Fruit fly (Drosophila melanogaster) whole organism, prepupa: Measurements from ENCODE around the gene Pop2.

Source experiments
- CG10631 ChIP-seq: fragments of 200-800 bp; sonication (Bioruptor generic); optimal IDR thresholded peaks from 2 replicates; lab custom pipeline; 2016; ENCODE audit warnings: missing biosample characterization, missing genetic modification characterization
- CG10669 ChIP-seq: fragments of 200-800 bp; sonication (Bioruptor generic); optimal IDR thresholded peaks from 3 replicates; lab custom pipeline; 2018; ENCODE audit warnings: missing biosample characterization, mild to moderate bottlenecking, missing genetic modification characterization, moderate library complexity
- CG11294 ChIP-seq: fragments of 200-800 bp; sonication (Bioruptor generic); IDR thresholded peaks from 2 replicates; pipeline ENCODE4 v1.3.6; 2022; ENCODE audit warnings: missing biosample characterization, missing genetic modification characterization
- CG11902 ChIP-seq: fragments of 200-800 bp; sonication (Bioruptor generic); optimal IDR thresholded peaks from 3 replicates; lab custom pipeline; 2016; ENCODE audit warnings: missing biosample characterization, missing genetic modification characterization
- CG1621 ChIP-seq: fragments of 200-800 bp; sonication (Bioruptor generic); optimal IDR thresholded peaks from 3 replicates; lab custom pipeline; 2018; ENCODE audit warnings: missing biosample characterization, mild to moderate bottlenecking, missing genetic modification characterization
- CG16779 ChIP-seq: fragments of 200-800 bp; sonication (Bioruptor generic); optimal IDR thresholded peaks from 3 replicates; lab custom pipeline; 2017; ENCODE audit warnings: missing biosample characterization, mild to moderate bottlenecking, missing genetic modification characterization
- CG3032 ChIP-seq: fragments of 200-800 bp; optimal IDR thresholded peaks from 2 replicates; lab custom pipeline; 2019; ENCODE audit warnings: missing biosample characterization, mild to moderate bottlenecking, missing genetic modification characterization, moderate library complexity
- CG31627 ChIP-seq: fragments of 200-800 bp; sonication (Bioruptor generic); optimal IDR thresholded peaks from 3 replicates; lab custom pipeline; 2016; ENCODE audit warnings: missing biosample characterization, missing genetic modification characterization
- CG32006 ChIP-seq: fragments of 200-800 bp; sonication (Bioruptor generic); optimal IDR thresholded peaks from 3 replicates; lab custom pipeline; 2017; ENCODE audit warnings: missing biosample characterization, mild to moderate bottlenecking, missing genetic modification characterization
- CG3919 ChIP-seq: fragments of 200-800 bp; sonication (Bioruptor generic); optimal IDR thresholded peaks from 3 replicates; lab custom pipeline; 2016; ENCODE audit warnings: missing biosample characterization, missing genetic modification characterization
- CG4318 ChIP-seq: fragments of 200-800 bp; sonication (Bioruptor generic); optimal IDR thresholded peaks from 3 replicates; lab custom pipeline; 2017; ENCODE audit warnings: missing biosample characterization, mild to moderate bottlenecking, missing genetic modification characterization
- CG6163 ChIP-seq: fragments of 200-800 bp; sonication (Bioruptor generic); IDR thresholded peaks from 3 replicates; pipeline ENCODE4 v1.3.6; 2022; ENCODE audit warnings: missing biosample characterization, missing genetic modification characterization
- CG6276 ChIP-seq: fragments of 200-800 bp; sonication (Bioruptor generic); optimal IDR thresholded peaks from 2 replicates; lab custom pipeline; 2017; ENCODE audit warnings: missing biosample characterization, mild to moderate bottlenecking, missing genetic modification characterization
- CG6854 ChIP-seq: fragments of 200-800 bp; sonication (Bioruptor generic); optimal IDR thresholded peaks from 2 replicates; lab custom pipeline; 2017; ENCODE audit warnings: missing biosample characterization, mild to moderate bottlenecking, missing genetic modification characterization
- CG7368 ChIP-seq: fragments of 200-800 bp; sonication (Bioruptor generic); optimal IDR thresholded peaks from 3 replicates; lab custom pipeline; 2016; ENCODE audit warnings: missing biosample characterization, missing genetic modification characterization
- CG8119 ChIP-seq: fragments of 200-800 bp; sonication (Bioruptor generic); IDR thresholded peaks from 3 replicates; pipeline ENCODE4 v1.3.6; 2022; ENCODE audit warnings: missing biosample characterization, missing genetic modification characterization
- CG8319 ChIP-seq: fragments of 200-800 bp; sonication (Bioruptor generic); optimal IDR thresholded peaks from 3 replicates; lab custom pipeline; 2016; ENCODE audit warnings: missing biosample characterization, missing genetic modification characterization
- CG8632 ChIP-seq: fragments of 200-800 bp; sonication (Bioruptor generic); optimal IDR thresholded peaks from 3 replicates; lab custom pipeline; 2016; ENCODE audit warnings: missing biosample characterization, missing genetic modification characterization
- CG9139 ChIP-seq: fragments of 200-800 bp; sonication (Bioruptor generic); optimal IDR thresholded peaks from 3 replicates; lab custom pipeline; 2017; ENCODE audit warnings: missing biosample characterization, mild to moderate bottlenecking, missing genetic modification characterization
- Eip75B ChIP-seq: fragments of 200-800 bp; sonication (Bioruptor generic); optimal IDR thresholded peaks from 3 replicates; lab custom pipeline; 2016; ENCODE audit warnings: missing biosample characterization, missing genetic modification characterization
- Eip78C ChIP-seq: fragments of 200-800 bp; sonication (Bioruptor generic); peaks from one replicate; lab custom pipeline; 2016; ENCODE audit warnings: missing biosample characterization, missing genetic modification characterization
- Eip93F ChIP-seq: fragments of 200-800 bp; sonication (Bioruptor generic); optimal IDR thresholded peaks from 2 replicates; lab custom pipeline; 2016; ENCODE audit warnings: missing biosample characterization, mild to moderate bottlenecking, missing genetic modification characterization
- Ets96B ChIP-seq: fragments of 200-800 bp; optimal IDR thresholded peaks from 2 replicates; lab custom pipeline; 2019; ENCODE audit warnings: missing biosample characterization, mild to moderate bottlenecking, missing genetic modification characterization, moderate library complexity
- Gug ChIP-seq: fragments of 200-800 bp; sonication (Bioruptor generic); IDR thresholded peaks from 2 replicates; pipeline ENCODE4 v1.3.6; 2022; ENCODE audit warnings: missing biosample characterization, missing genetic modification characterization
- Hr38 ChIP-seq: sonication (Bioruptor generic); optimal IDR thresholded peaks from 2 replicates; lab custom pipeline; 2016; ENCODE audit warnings: missing biosample characterization, missing genetic modification characterization
- Hr39 ChIP-seq: fragments of 200-800 bp; sonication (Bioruptor generic); optimal IDR thresholded peaks from 2 replicates; lab custom pipeline; 2016; ENCODE audit warnings: missing biosample characterization, missing genetic modification characterization
- Hr4 ChIP-seq: fragments of 200-800 bp; sonication (Bioruptor generic); optimal IDR thresholded peaks from 3 replicates; lab custom pipeline; 2016; ENCODE audit warnings: missing biosample characterization, missing genetic modification characterization
- Lpt ChIP-seq: fragments of 200-800 bp; sonication (Bioruptor generic); optimal IDR thresholded peaks from 3 replicates; lab custom pipeline; 2016; ENCODE audit warnings: missing biosample characterization, missing genetic modification characterization
- Met ChIP-seq: fragments of 200-800 bp; sonication (Bioruptor generic); optimal IDR thresholded peaks from 3 replicates; lab custom pipeline; 2016; ENCODE audit warnings: missing biosample characterization, missing genetic modification characterization
- OdsH ChIP-seq: fragments of 200-800 bp; sonication (Bioruptor generic); optimal IDR thresholded peaks from 3 replicates; lab custom pipeline; 2016; ENCODE audit warnings: missing biosample characterization, missing genetic modification characterization
- Smox ChIP-seq: fragments of 200-800 bp; sonication (Bioruptor generic); optimal IDR thresholded peaks from 3 replicates; lab custom pipeline; 2016; ENCODE audit warnings: missing biosample characterization, missing genetic modification characterization
- Sox102F ChIP-seq: fragments of 200-800 bp; sonication (Bioruptor generic); optimal IDR thresholded peaks from 2 replicates; lab custom pipeline; 2016; ENCODE audit warnings: missing biosample characterization, mild to moderate bottlenecking, missing genetic modification characterization
- Sox15 ChIP-seq: fragments of 200-800 bp; sonication (Bioruptor generic); optimal IDR thresholded peaks from 3 replicates; lab custom pipeline; 2016; ENCODE audit warnings: missing biosample characterization, missing genetic modification characterization
- achi ChIP-seq: fragments of 200-800 bp; sonication (Bioruptor generic); optimal IDR thresholded peaks from 3 replicates; lab custom pipeline; 2016; ENCODE audit warnings: missing biosample characterization, missing genetic modification characterization
- cyc ChIP-seq: fragments of 200-800 bp; sonication (Bioruptor generic); optimal IDR thresholded peaks from 3 replicates; lab custom pipeline; 2016; ENCODE audit warnings: missing biosample characterization, missing genetic modification characterization
- dac ChIP-seq: fragments of 200-800 bp; sonication (Bioruptor generic); optimal IDR thresholded peaks from 2 replicates; lab custom pipeline; 2017; ENCODE audit warnings: missing biosample characterization, mild to moderate bottlenecking, missing genetic modification characterization
- dsx ChIP-seq: fragments of 200-800 bp; optimal IDR thresholded peaks from 3 replicates; lab custom pipeline; 2019; ENCODE audit warnings: missing biosample characterization, mild to moderate bottlenecking, missing genetic modification characterization, moderate library complexity; ENCODE audit not compliant: poor library complexity, severe bottlenecking
- eg ChIP-seq: fragments of 200-800 bp; sonication (Bioruptor generic); IDR thresholded peaks from 3 replicates; pipeline ENCODE4 v1.3.6; 2022; ENCODE audit warnings: missing biosample characterization, missing genetic modification characterization
- esn ChIP-seq: fragments of 200-800 bp; sonication (Bioruptor generic); optimal IDR thresholded peaks from 2 replicates; lab custom pipeline; 2016; ENCODE audit warnings: missing biosample characterization, mild to moderate bottlenecking, missing genetic modification characterization, moderate library complexity
- fd59A ChIP-seq: fragments of 200-800 bp; sonication (Bioruptor generic); optimal IDR thresholded peaks from 2 replicates; lab custom pipeline; 2017; ENCODE audit warnings: missing biosample characterization, mild to moderate bottlenecking, missing genetic modification characterization, missing genetic modification reagents
- fd85E ChIP-seq: fragments of 200-800 bp; sonication (Bioruptor generic); optimal IDR thresholded peaks from 3 replicates; lab custom pipeline; 2016; ENCODE audit warnings: missing biosample characterization, missing genetic modification characterization
- fkh ChIP-seq: fragments of 200-800 bp; sonication (Bioruptor generic); optimal IDR thresholded peaks from 3 replicates; lab custom pipeline; 2017; ENCODE audit warnings: missing biosample characterization, mild to moderate bottlenecking, missing genetic modification characterization, moderate library complexity
- lz ChIP-seq: fragments of 200-800 bp; sonication (Bioruptor generic); optimal IDR thresholded peaks from 3 replicates; lab custom pipeline; 2016; ENCODE audit warnings: missing biosample characterization, missing genetic modification characterization
- pdm3 ChIP-seq: fragments of 200-800 bp; sonication (Bioruptor generic); optimal IDR thresholded peaks from 3 replicates; lab custom pipeline; 2016; ENCODE audit warnings: missing biosample characterization, missing genetic modification characterization
- salr ChIP-seq, 2 experiments: fragments of 200-800 bp; sonication (Bioruptor generic); optimal IDR thresholded peaks; 3 replicates each; lab custom pipeline; 2016 to 2018; ENCODE audit warnings: missing biosample characterization in 2 of 2, missing genetic modification characterization in 2 of 2, mild to moderate bottlenecking in 1 of 2
- spab ChIP-seq: fragments of 200-800 bp; sonication (Bioruptor generic); optimal IDR thresholded peaks from 2 replicates; lab custom pipeline; 2017; ENCODE audit warnings: missing biosample characterization, mild to moderate bottlenecking, missing genetic modification characterization, missing genetic modification reagents
- ss ChIP-seq, 2 experiments: fragments of 200-800 bp; sonication (Bioruptor generic); optimal IDR thresholded peaks; 2 replicates in 1 of 2; 3 replicates in 1 of 2; lab custom pipeline; 2017 to 2018; ENCODE audit warnings: mild to moderate bottlenecking in 2 of 2, missing biosample characterization in 2 of 2, missing genetic modification characterization in 2 of 2, moderate library complexity in 1 of 2
- svp ChIP-seq: fragments of 200-800 bp; sonication (Bioruptor generic); peaks from one replicate; lab custom pipeline; 2016; ENCODE audit warnings: missing biosample characterization, missing genetic modification characterization
- topi ChIP-seq: fragments of 200-800 bp; sonication (Bioruptor generic); optimal IDR thresholded peaks from 3 replicates; lab custom pipeline; 2016; ENCODE audit warnings: missing biosample characterization, missing genetic modification characterization
- vri ChIP-seq: fragments of 200-800 bp; sonication (Bioruptor generic); optimal IDR thresholded peaks from 3 replicates; lab custom pipeline; 2016; ENCODE audit warnings: missing biosample characterization, mild to moderate bottlenecking, missing genetic modification characterization

Gene Pop2

DNA sequence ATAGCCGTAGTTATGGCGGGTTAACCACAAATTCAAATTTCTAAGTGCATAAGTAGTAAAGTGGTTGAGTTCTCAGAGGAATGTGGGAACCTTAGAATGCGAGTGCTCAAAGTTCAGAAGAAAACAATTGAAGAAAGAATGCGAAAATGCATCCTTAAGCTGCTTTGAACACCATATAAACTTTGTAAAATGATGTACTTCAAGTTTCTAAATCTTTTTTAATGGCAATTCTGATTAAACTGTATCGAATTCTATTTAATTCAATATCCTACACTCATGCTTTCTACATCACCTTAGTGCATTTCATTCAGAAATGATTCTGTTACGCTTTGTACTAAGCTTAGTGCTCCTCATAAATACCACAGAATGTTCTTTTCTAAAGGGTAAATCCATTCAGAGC is 29.5 kb upstream of the Pop2 start, which contains the start of gene CG43993:
TSS of gene CG43993 (plus strand) at position 301 of the 400 bp plus-strand sequence.
- TF ChIP-seq Eip93F (no peak), fd59A (GFP tag; lab: Kevin White, UChicago) (no peak), OdsH (GFP tag; lab: Kevin White, UChicago) (no peak), lz (no peak)

DNA sequence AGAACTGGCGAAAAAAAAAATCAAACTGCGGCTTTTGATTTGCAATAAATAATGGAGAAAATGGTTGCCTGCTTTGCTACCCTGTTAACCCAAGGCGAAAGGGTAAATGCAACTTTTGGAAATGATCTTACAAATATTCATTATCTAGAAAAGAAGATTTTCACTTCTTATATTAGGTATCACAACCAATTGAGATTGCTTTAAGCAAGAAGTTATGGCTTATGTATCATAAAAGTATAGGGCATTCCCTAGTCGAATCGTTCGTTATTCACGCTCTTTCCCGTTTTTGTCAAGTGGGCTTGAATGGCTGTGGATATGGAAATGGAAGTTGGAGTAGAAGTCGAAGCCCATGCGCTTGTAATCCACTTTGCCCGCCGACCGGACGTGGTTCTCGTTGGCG is 27.8 kb upstream of the Pop2 start:
- TF ChIP-seq svp (GFP tag; lab: Kevin White, UChicago) (no peak), OdsH (GFP tag; lab: Kevin White, UChicago) (peak; percentile 62), CG8319 (GFP tag; lab: Kevin White, UChicago) (peak; percentile 48), CG6163 (GFP tag; lab: Robert Waterston, UW) (peak; percentile 79), fd59A (GFP tag; lab: Kevin White, UChicago) (peak; percentile 46), Sox102F (GFP tag; lab: Kevin White, UChicago) (peak; percentile 10), CG6276 (GFP tag; lab: Kevin White, UChicago) (peak; percentile 49), CG9139 (GFP tag; lab: Kevin White, UChicago) (peak; percentile 15), Met (GFP tag; lab: Kevin White, UChicago) (peak; percentile 54), fkh (GFP tag; lab: Kevin White, UChicago) (no peak), CG1621 (peak; percentile 46), CG8119 (GFP tag; lab: Robert Waterston, UW) (peak; percentile 65; the same call in 2 of the 3 replicates), CG6854 (GFP tag; lab: Kevin White, UChicago) (no peak), eg (GFP tag; lab: Robert Waterston, UW) (peak; percentile 71), CG3032 (tag; lab: Kevin White, UChicago) (peak; percentile 72), Hr39 (GFP tag; lab: Kevin White, UChicago) (peak; percentile 44), Sox15 (GFP tag; lab: Kevin White, UChicago) (no peak), Hr4 (GFP tag; lab: Kevin White, UChicago) (peak; percentile 41), CG8632 (GFP tag; lab: Kevin White, UChicago) (peak; percentile 45), vri (GFP tag; lab: Kevin White, UChicago) (no peak), esn (GFP tag; lab: Kevin White, UChicago) (peak; percentile 42), Ets96B (tag; lab: Kevin White, UChicago) (peak; percentile 77), salr (GFP tag; optimal IDR thresholded peaks at IDR 0.05; lab: Kevin White, UChicago) (peak; percentile 19 to 36), Smox (GFP tag; lab: Kevin White, UChicago) (no peak), Lpt (peak; percentile 66), lz (peak; percentile 15), fd85E (GFP tag; lab: Kevin White, UChicago) (no peak), pdm3 (GFP tag; lab: Kevin White, UChicago) (peak; percentile 54), Eip78C (peak; percentile 80), Eip75B (peak; percentile 51), CG10669 (GFP tag; lab: Kevin White, UChicago) (peak; percentile 84), CG31627 (peak; percentile 43), dac (GFP tag; lab: Kevin White, UChicago) (no peak), CG7368 (peak; percentile 64), dsx (no peak), CG11902 (peak; percentile 55), Gug (GFP tag; lab: Robert Waterston, UW) (peak; percentile 58), spab (peak; percentile 58), CG16779 (no peak), CG32006 (GFP tag; lab: Kevin White, UChicago) (peak; percentile 69), CG3919 (GFP tag; lab: Kevin White, UChicago) (peak; percentile 81), CG4318 (peak; percentile 18), cyc (peak; percentile 69), Hr38 (GFP tag; lab: Kevin White, UChicago) (no peak), ss (GFP tag; optimal IDR thresholded peaks at IDR 0.05; lab: Kevin White, UChicago) (no peak), achi (GFP tag; lab: Kevin White, UChicago) (peak; percentile 56), CG10631 (GFP tag; lab: Kevin White, UChicago) (peak; percentile 51), CG11294 (GFP tag; lab: Robert Waterston, UW) (no peak), topi (GFP tag; lab: Kevin White, UChicago) (peak; percentile 65), Eip93F (no peak)
